Worm (Caenorhabditis elegans): ENCODE data around the gene H03G16.1.

Gene H03G16.1

ce11 chrX:15057900-15058299, 4.2 kb downstream of the H03G16.1 start:
- TF ChIP-seq aha-1 (tag) = peak; percentile 97
- TF ChIP-seq arid-1 (GFP tag; conservative IDR thresholded peaks at IDR 0.05) = no peak
- peak in 1 of 2 experiments; percentile 14 for TF ChIP-seq unc-62 (GFP tag; optimal IDR thresholded peaks at IDR 0.05 in 1 of 2)
- no peak for TF ChIP-seq unc-62 (tag; optimal IDR thresholded peaks at IDR 0.05)
- no peak for TF ChIP-seq mes-2 (tag; optimal IDR thresholded peaks at IDR 0.05; ENCODE audit: poor library complexity, severe bottlenecking)
- TF ChIP-seq lin-13 (GFP tag; optimal IDR thresholded peaks at IDR 0.05) = no peak
- no peak for TF ChIP-seq F10B5.3 (tag; optimal IDR thresholded peaks at IDR 0.05)
- no peak for TF ChIP-seq nhr-42 (GFP tag; IDR thresholded peaks at IDR 0.05)

ce11 chrX:15060303-15060702, 6.6 kb downstream of the H03G16.1 start, which contains the start of gene fbxa-96:
Gene fbxa-96 (minus strand): TSS chrX:15060403.
- TF ChIP-seq aha-1 (tag) (peak; percentile 9), attf-4 (tag; optimal IDR thresholded peaks at IDR 0.05) (no peak)

ce11 chrX:15069242-15069641, 15.6 kb downstream of the H03G16.1 start, which contains the start of gene mam-6:
Gene mam-6 (minus strand): TSS chrX:15069342.
- no peak for TF ChIP-seq D1046.2 (GFP tag; IDR thresholded peaks at IDR 0.05)
- no peak for TF ChIP-seq ceh-44 (GFP tag; IDR thresholded peaks at IDR 0.05)
- no peak for TF ChIP-seq nhr-102 (tag; optimal IDR thresholded peaks at IDR 0.05)
- TF ChIP-seq mxl-3 (GFP tag; optimal IDR thresholded peaks at IDR 0.05) = no peak
- TF ChIP-seq ceh-82 (tag; optimal IDR thresholded peaks at IDR 0.05) = no peak

ce11 chrX:15070137-15070536, 16.5 kb downstream of the H03G16.1 start:
- peak; percentile 80 for TF ChIP-seq set-16 (GFP tag; IDR thresholded peaks at IDR 0.05)
- TF ChIP-seq mep-1 (tag; optimal IDR thresholded peaks at IDR 0.05) = no peak

ce11 chrX:15072877-15073276, 19.2 kb downstream of the H03G16.1 start:
- TF ChIP-seq hlh-11 (tag; optimal IDR thresholded peaks at IDR 0.05) (peak; percentile 54), mep-1 (tag; optimal IDR thresholded peaks at IDR 0.05) (no peak), unc-62 (GFP tag; optimal IDR thresholded peaks at IDR 0.05 in 1 of 2) (peak in 1 of 2 experiments; percentile 99), unc-62 (tag; optimal IDR thresholded peaks at IDR 0.05) (no peak), nhr-28 (tag; optimal IDR thresholded peaks at IDR 0.05) (peak; percentile 28), hlh-30 (tag; optimal IDR thresholded peaks at IDR 0.05; ENCODE audit: insufficient read depth) (peak; percentile 35), zip-11 (GFP tag; IDR thresholded peaks at IDR 0.05) (no peak), vab-7 (GFP tag; IDR thresholded peaks at IDR 0.05) (no peak), unc-130 (GFP tag; optimal IDR thresholded peaks at IDR 0.05) (no peak), dmd-6 (GFP tag; IDR thresholded peaks at IDR 0.05) (0 out of 2 replicates have a peak, but pooled peaks have one; percentile 17), mxl-3 (GFP tag; optimal IDR thresholded peaks at IDR 0.05) (peak; percentile 35), nhr-25 (tag; optimal IDR thresholded peaks at IDR 0.05; ENCODE audit: borderline replicate concordance, insufficient read depth) (peak; percentile 22), ceh-28 (tag; optimal IDR thresholded peaks at IDR 0.05) (peak; percentile 21), F44E2.7 (GFP tag; IDR thresholded peaks at IDR 0.05) (no peak), aha-1 (tag) (peak; percentile 2)

- no peak for TF ChIP-seq jun-1 (tag; optimal IDR thresholded peaks at IDR 0.05)
- peak; percentile 47 for TF ChIP-seq snpc-4 (tag; optimal IDR thresholded peaks at IDR 0.05)
- peak; percentile 34 for TF ChIP-seq mes-2 (tag; optimal IDR thresholded peaks at IDR 0.05; ENCODE audit: poor library complexity, severe bottlenecking)
Measured at ce11 chrX:15073479-15073878, 19.8 kb downstream of the H03G16.1 start.

- TF ChIP-seq ZK337.2 (GFP tag; IDR thresholded peaks at IDR 0.05) = no peak
- peak; percentile 33; the same call in 1 of the 2 replicates for TF ChIP-seq hmg-1.1 (GFP tag; IDR thresholded peaks at IDR 0.05)
- TF ChIP-seq aha-1 (tag) = peak; percentile 53
- TF ChIP-seq vab-7 (GFP tag; IDR thresholded peaks at IDR 0.05) = no peak
- 0 out of 2 replicates have a peak, but pooled peaks have one; percentile 10 for TF ChIP-seq saeg-2 (GFP tag; IDR thresholded peaks at IDR 0.05)
- no peak for TF ChIP-seq ces-1 (GFP tag; optimal IDR thresholded peaks at IDR 0.05)
- no peak for TF ChIP-seq ztf-7 (tag; optimal IDR thresholded peaks at IDR 0.05)
- TF ChIP-seq nhr-42 (GFP tag; IDR thresholded peaks at IDR 0.05) = 0 out of 2 replicates have a peak, but pooled peaks have one; percentile 29
- TF ChIP-seq egl-43 (GFP tag; IDR thresholded peaks at IDR 0.05) = 0 out of 2 replicates have a peak, but pooled peaks have one; percentile 10
Measured at ce11 chrX:15075170-15075569, 21.5 kb downstream of the H03G16.1 start.

Measured in whole organism, L4 larva.